Worm (Caenorhabditis elegans) whole organism, L1 larva: ENCODE results near the gene sgk-1.

Experiments
- aha-1 ChIP-seq: fragments of 150-350 bp; optimal IDR thresholded peaks from 2 replicates; lab custom pipeline; 2014; ENCODE audit warnings: missing biosample characterization, missing genetic modification characterization
- jun-1 ChIP-seq: fragments of 150-350 bp; optimal IDR thresholded peaks from 2 replicates; lab custom pipeline; 2014; ENCODE audit warnings: missing biosample characterization, missing genetic modification reagents, missing genetic modification characterization
- nhr-12 ChIP-seq: sonication (generic microtip); optimal IDR thresholded peaks from 2 replicates; lab custom pipeline; 2017; ENCODE audit warnings: missing biosample characterization, missing genetic modification characterization
- snu-23 ChIP-seq: sonication (generic microtip); optimal IDR thresholded peaks from 2 replicates; lab custom pipeline; 2016; ENCODE audit warnings: missing genetic modification characterization, missing compliant biosample characterization
- sox-4 ChIP-seq: sonication (generic microtip); optimal IDR thresholded peaks from 2 replicates; lab custom pipeline; 2016; ENCODE audit warnings: missing genetic modification characterization, missing compliant biosample characterization
- ztf-4 ChIP-seq: fragments of 150-350 bp; optimal IDR thresholded peaks from 2 replicates; lab custom pipeline; 2014; ENCODE audit warnings: missing biosample characterization, missing genetic modification characterization

DNA sequence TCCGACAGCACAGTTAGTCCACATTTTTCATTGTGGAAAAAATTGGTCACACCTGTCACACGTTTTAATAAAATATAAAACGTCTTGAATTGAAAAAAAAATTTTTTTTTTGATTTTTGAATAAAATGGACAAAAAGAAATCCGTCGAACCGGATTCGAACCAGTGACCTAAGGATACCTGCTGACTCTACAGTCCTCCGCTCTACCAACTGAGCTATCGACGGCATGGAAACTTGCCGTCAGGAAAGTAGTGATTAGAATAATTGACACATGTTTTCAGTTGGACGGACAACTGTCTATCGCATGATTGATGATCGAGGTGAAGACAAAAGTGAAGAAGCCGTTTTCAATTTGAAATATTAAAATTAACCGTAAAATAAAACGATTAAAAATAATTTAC is 53.8 kb downstream of the sgk-1 start:
- no peak for TF ChIP-seq nhr-12 (tag; lab: Kevin White, UChicago)
- TF ChIP-seq snu-23 (GFP tag; lab: Kevin White, UChicago), result no peak
- TF ChIP-seq aha-1 (tag; lab: Kevin White, UChicago), result no peak
- TF ChIP-seq ztf-4 (tag; lab: Kevin White, UChicago), result no peak
- no peak for TF ChIP-seq jun-1 (tag; lab: Kevin White, UChicago)
- TF ChIP-seq sox-4 (tag; lab: Kevin White, UChicago), result no peak
